Fruit fly (Drosophila melanogaster): ENCODE data around the gene CG43737.

The CG43737 gene

DNA sequence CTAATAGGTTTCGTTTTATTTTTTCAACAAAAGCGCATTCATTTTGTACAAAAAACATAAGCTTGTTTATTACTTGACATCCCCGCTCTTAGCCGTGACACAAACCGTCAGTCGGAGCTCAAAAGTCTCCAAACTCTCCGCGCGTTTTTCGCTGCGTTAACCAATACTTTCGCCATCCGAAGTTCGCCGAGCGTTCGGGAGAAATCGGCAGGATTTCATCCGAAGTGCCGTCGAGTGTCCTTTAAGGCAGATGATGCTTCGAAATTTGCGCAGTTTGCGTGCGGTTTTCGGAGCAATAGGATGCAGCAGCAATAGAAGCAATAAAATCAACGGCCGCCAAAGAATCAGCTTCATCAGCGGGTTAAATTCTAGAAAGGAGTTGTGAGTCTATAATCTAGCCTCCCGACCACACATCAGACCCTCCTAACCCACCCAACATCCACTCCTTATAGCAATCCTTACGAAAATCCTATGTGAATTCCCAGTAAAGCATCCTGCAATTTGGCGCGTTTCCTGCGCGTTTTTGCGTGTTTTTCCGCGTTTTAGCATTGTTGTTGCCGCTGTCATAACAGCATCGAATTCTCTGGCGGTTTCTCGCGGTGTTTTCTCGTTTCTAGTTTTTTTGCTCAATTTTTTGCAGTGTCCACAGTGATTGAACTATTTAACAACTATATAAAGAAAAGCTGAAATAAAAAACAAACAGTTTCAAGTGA lies at the start of gene CG43737:
TSS of gene CG43737 (plus strand) at position 271 of the 713 bp plus-strand sequence.
- 0 out of 3 replicates have a peak, but pooled peaks have one; percentile 27 for TF ChIP-seq CG4496 (GFP tag; IDR thresholded peaks at IDR 0.05)
- TF ChIP-seq gl (tag; optimal IDR thresholded peaks at IDR 0.05), result no peak

- no peak for TF ChIP-seq CG10348 (GFP tag; IDR thresholded peaks at IDR 0.05)
- TF ChIP-seq CG14655 (GFP tag; optimal IDR thresholded peaks at IDR 0.05), result no peak
- TF ChIP-seq Snoo (tag; optimal IDR thresholded peaks at IDR 0.05), result no peak
- no peak for TF ChIP-seq rn (GFP tag; IDR thresholded peaks at IDR 0.05)
- no peak for TF ChIP-seq CG32121 (GFP tag; IDR thresholded peaks at IDR 0.05)
- TF ChIP-seq fd96Ca (GFP tag; IDR thresholded peaks at IDR 0.05), result no peak
- TF ChIP-seq EcR (GFP tag; optimal IDR thresholded peaks at IDR 0.05), result no peak
- no peak for TF ChIP-seq CG15710 (tag; optimal IDR thresholded peaks at IDR 0.05)
- TF ChIP-seq CG34367 (tag; optimal IDR thresholded peaks at IDR 0.05), result no peak
- TF ChIP-seq CG13204 (GFP tag; optimal IDR thresholded peaks at IDR 0.05), result no peak
- TF ChIP-seq Ets98B (GFP tag; IDR thresholded peaks at IDR 0.05), result no peak
- TF ChIP-seq CG9948 (tag; optimal IDR thresholded peaks at IDR 0.05), result no peak
These were observed 49.7 kb upstream of the CG43737 start, which contains the start of gene drd for dm6 chrX:15125496-15125895. Gene drd (plus strand): TSS chrX:15125753.

DNA sequence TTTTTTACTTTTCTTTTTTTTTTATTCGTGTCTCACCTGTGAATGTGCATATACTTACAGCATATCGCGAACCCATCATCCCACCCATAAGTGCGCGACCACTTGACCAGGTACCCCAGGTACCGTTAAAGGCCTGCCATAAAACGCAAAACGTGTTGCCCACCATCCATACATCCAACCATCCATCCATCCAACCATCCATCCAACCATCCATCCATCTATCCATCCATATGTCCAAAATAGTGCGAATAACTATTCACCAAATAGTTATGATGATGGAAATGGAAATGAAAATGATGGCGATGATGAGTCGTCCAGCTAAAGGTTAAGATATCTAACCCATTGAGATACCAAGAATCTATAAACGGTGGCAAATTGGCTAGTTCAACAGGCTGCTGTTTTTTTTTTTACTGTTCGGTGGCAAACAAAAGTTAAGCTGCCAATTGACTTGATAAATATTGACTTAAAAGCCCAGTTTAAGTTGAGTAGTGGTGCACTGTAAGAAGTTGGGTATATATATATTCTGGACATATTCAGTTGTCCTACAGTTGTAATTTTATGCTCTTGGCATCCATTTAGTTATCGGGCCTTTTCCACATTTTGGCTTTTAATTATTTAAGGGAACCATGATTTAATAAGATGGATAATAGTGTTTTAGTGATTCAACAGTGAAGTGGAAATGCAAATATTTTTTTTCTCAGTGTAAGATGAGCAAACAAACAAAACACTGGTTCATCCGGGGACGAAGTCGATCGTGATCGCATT lies 47.2 kb upstream of the CG43737 start:
- TF ChIP-seq Snoo (tag; optimal IDR thresholded peaks at IDR 0.05) (no peak), fd96Ca (GFP tag; IDR thresholded peaks at IDR 0.05) (no peak), CG34367 (tag; optimal IDR thresholded peaks at IDR 0.05) (no peak), CG15710 (tag; optimal IDR thresholded peaks at IDR 0.05) (no peak), CG32121 (GFP tag; IDR thresholded peaks at IDR 0.05) (no peak), rn (GFP tag; IDR thresholded peaks at IDR 0.05) (no peak), CG8159 (tag; optimal IDR thresholded peaks at IDR 0.05) (peak; percentile 36), CG8301 (tag; optimal IDR thresholded peaks at IDR 0.05) (peak; percentile 22), D1 (tag; optimal IDR thresholded peaks at IDR 0.05) (no peak), Pif1A (GFP tag; optimal IDR thresholded peaks at IDR 0.05) (peak; percentile 23), Pif1B (GFP tag; optimal IDR thresholded peaks at IDR 0.05) (no peak), CG10348 (GFP tag; IDR thresholded peaks at IDR 0.05) (no peak), CG14655 (GFP tag; optimal IDR thresholded peaks at IDR 0.05) (peak; percentile 41), CG17806 (tag; optimal IDR thresholded peaks at IDR 0.05) (no peak), gl (tag; optimal IDR thresholded peaks at IDR 0.05) (no peak), CG13204 (GFP tag; optimal IDR thresholded peaks at IDR 0.05) (no peak), CG9948 (tag; optimal IDR thresholded peaks at IDR 0.05) (no peak), CG12605 (GFP tag; IDR thresholded peaks at IDR 0.05) (no peak), CG4496 (GFP tag; IDR thresholded peaks at IDR 0.05) (no peak), EcR (GFP tag; optimal IDR thresholded peaks at IDR 0.05) (no peak), Ets98B (GFP tag; IDR thresholded peaks at IDR 0.05) (no peak)

- TF ChIP-seq Snoo (tag; optimal IDR thresholded peaks at IDR 0.05), result no peak
- TF ChIP-seq CG32121 (GFP tag; IDR thresholded peaks at IDR 0.05), result no peak
- no peak for TF ChIP-seq Pif1B (GFP tag; optimal IDR thresholded peaks at IDR 0.05)
- peak; percentile 52 for TF ChIP-seq CG14655 (GFP tag; optimal IDR thresholded peaks at IDR 0.05)
- TF ChIP-seq CG17806 (tag; optimal IDR thresholded peaks at IDR 0.05), result no peak
- no peak for TF ChIP-seq EcR (GFP tag; optimal IDR thresholded peaks at IDR 0.05)
- no peak for TF ChIP-seq D1 (tag; optimal IDR thresholded peaks at IDR 0.05)
- no peak for TF ChIP-seq CG4496 (GFP tag; IDR thresholded peaks at IDR 0.05)
- TF ChIP-seq CG34367 (tag; optimal IDR thresholded peaks at IDR 0.05), result no peak
- TF ChIP-seq CG13204 (GFP tag; optimal IDR thresholded peaks at IDR 0.05), result no peak
- no peak for TF ChIP-seq rn (GFP tag; IDR thresholded peaks at IDR 0.05)
- peak; percentile 49 for TF ChIP-seq CG8301 (tag; optimal IDR thresholded peaks at IDR 0.05)
These were observed 43.2 kb upstream of the CG43737 start for dm6 chrX:15132065-15132464.

DNA sequence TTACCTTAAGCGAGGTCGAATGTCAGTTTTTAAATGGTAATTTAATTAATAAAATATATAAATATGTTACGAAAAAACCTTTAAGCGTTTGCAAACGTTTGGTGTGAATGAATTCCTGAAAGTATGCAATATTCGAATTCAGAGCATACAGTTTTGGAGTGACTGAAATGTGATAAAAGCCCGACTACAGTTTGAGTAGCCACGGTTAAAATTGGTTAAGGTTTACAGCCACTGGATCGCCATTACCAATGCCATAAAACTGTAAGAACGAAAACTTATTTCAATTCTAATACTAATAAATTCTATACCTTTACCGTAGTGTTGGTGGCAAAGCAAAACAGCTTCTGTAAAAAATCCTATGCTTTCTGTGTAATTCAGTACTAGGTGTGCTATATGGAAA lies 38.0 kb upstream of the CG43737 start:
- TF ChIP-seq CG32121 (GFP tag; IDR thresholded peaks at IDR 0.05) (no peak), CG10348 (GFP tag; IDR thresholded peaks at IDR 0.05) (no peak), CG34367 (tag; optimal IDR thresholded peaks at IDR 0.05) (no peak), CG8159 (tag; optimal IDR thresholded peaks at IDR 0.05) (no peak), Pif1A (GFP tag; optimal IDR thresholded peaks at IDR 0.05) (no peak), CG8301 (tag; optimal IDR thresholded peaks at IDR 0.05) (no peak), CG9948 (tag; optimal IDR thresholded peaks at IDR 0.05) (no peak), rn (GFP tag; IDR thresholded peaks at IDR 0.05) (no peak), CG17806 (tag; optimal IDR thresholded peaks at IDR 0.05) (no peak), CG4496 (GFP tag; IDR thresholded peaks at IDR 0.05) (no peak), CG12605 (GFP tag; IDR thresholded peaks at IDR 0.05) (no peak)

Data from whole organism, pupa.